Fruit fly (Drosophila melanogaster) whole organism, embryonic: ENCODE measurements around the gene asun.

Source experiments
- Atf-2 ChIP-seq: fragments of 200-800 bp; sonication (Bioruptor generic); optimal IDR thresholded peaks from 2 replicates; lab custom pipeline; 2016; ENCODE audit warnings: missing biosample characterization, missing genetic modification characterization
- Bgb ChIP-seq: fragments of 200-800 bp; sonication (Bioruptor generic); IDR thresholded peaks from 2 replicates; pipeline ENCODE4 v1.3.6; 2022; ENCODE audit warnings: missing biosample characterization, missing genetic modification characterization; ENCODE audit not compliant: partially characterized antibody
- CG10274 ChIP-seq: fragments of 200-800 bp; sonication (Bioruptor generic); optimal IDR thresholded peaks from 3 replicates; lab custom pipeline; 2017; ENCODE audit warnings: missing biosample characterization, mild to moderate bottlenecking, missing genetic modification characterization
- CG11560 ChIP-seq: fragments of 200-800 bp; sonication (Bioruptor generic); IDR thresholded peaks from 3 replicates; pipeline ENCODE4 v1.3.6; 2022; ENCODE audit warnings: missing biosample characterization, missing genetic modification characterization
- CG12299 ChIP-seq: fragments of 200-800 bp; sonication (Bioruptor generic); optimal IDR thresholded peaks from 2 replicates; lab custom pipeline; 2018; ENCODE audit warnings: missing biosample characterization, mild to moderate bottlenecking, missing genetic modification characterization
- CG13624 ChIP-seq: fragments of 200-800 bp; sonication (Bioruptor generic); optimal IDR thresholded peaks from 2 replicates; lab custom pipeline; 2016; ENCODE audit warnings: missing biosample characterization, missing genetic modification characterization
- CG14014 ChIP-seq: fragments of 200-800 bp; sonication (Bioruptor generic); IDR thresholded peaks from 2 replicates; pipeline ENCODE4 v1.3.6; 2022; ENCODE audit warnings: missing biosample characterization, missing genetic modification characterization
- CG15601 ChIP-seq: fragments of 200-800 bp; sonication (Bioruptor generic); optimal IDR thresholded peaks from 3 replicates; lab custom pipeline; 2019; ENCODE audit warnings: missing biosample characterization, mild to moderate bottlenecking, missing genetic modification characterization, moderate library complexity
- CG18011 ChIP-seq: fragments of 200-800 bp; sonication (Bioruptor generic); optimal IDR thresholded peaks from 2 replicates; lab custom pipeline; 2017; ENCODE audit warnings: missing biosample characterization, missing genetic modification characterization, mild to moderate bottlenecking, moderate library complexity, missing genotype
- CG1832 ChIP-seq: fragments of 200-800 bp; sonication (Bioruptor generic); optimal IDR thresholded peaks from 2 replicates; lab custom pipeline; 2017; ENCODE audit warnings: missing biosample characterization, mild to moderate bottlenecking, missing genetic modification characterization, inconsistent platforms
- CG2129 ChIP-seq: fragments of 200-800 bp; sonication (Bioruptor generic); IDR thresholded peaks from 2 replicates; pipeline ENCODE4 v1.3.6; 2022; ENCODE audit warnings: missing biosample characterization, missing genetic modification characterization; ENCODE audit not compliant: partially characterized antibody
- CG2712 ChIP-seq: fragments of 200-800 bp; optimal IDR thresholded peaks from 3 replicates; lab custom pipeline; 2019; ENCODE audit warnings: missing biosample characterization, mild to moderate bottlenecking, missing genetic modification characterization, moderate library complexity
- CG2889 ChIP-seq: fragments of 200-800 bp; sonication (Bioruptor generic); IDR thresholded peaks from 3 replicates; pipeline ENCODE4 v1.3.6; 2022; ENCODE audit warnings: missing biosample characterization, missing genetic modification characterization
- CG3281 ChIP-seq: fragments of 200-800 bp; sonication (Bioruptor generic); optimal IDR thresholded peaks from 3 replicates; lab custom pipeline; 2017; ENCODE audit warnings: missing biosample characterization, mild to moderate bottlenecking, missing genetic modification characterization
- CG34422 ChIP-seq: fragments of 200-800 bp; sonication (Bioruptor generic); IDR thresholded peaks from 3 replicates; pipeline ENCODE4 v1.3.6; 2022; ENCODE audit warnings: missing biosample characterization, missing genetic modification characterization
- CG43689 ChIP-seq: fragments of 200-800 bp; sonication (Bioruptor generic); IDR thresholded peaks from 2 replicates; pipeline ENCODE4 v1.3.6; 2022; ENCODE audit warnings: missing biosample characterization, missing genetic modification characterization
- CG4404 ChIP-seq: fragments of 200-800 bp; sonication (Bioruptor generic); IDR thresholded peaks from 2 replicates; pipeline ENCODE4 v1.3.6; 2022; ENCODE audit warnings: missing biosample characterization, missing genetic modification characterization
- CG6689 ChIP-seq: fragments of 200-800 bp; sonication (Bioruptor generic); IDR thresholded peaks from 2 replicates; pipeline ENCODE4 v1.3.6; 2022; ENCODE audit warnings: missing biosample characterization, missing genetic modification characterization
- CG7357 ChIP-seq: fragments of 200-800 bp; sonication (Bioruptor generic); IDR thresholded peaks from 3 replicates; pipeline ENCODE4 v1.3.6; 2022; ENCODE audit warnings: missing biosample characterization, missing genetic modification characterization
- CG7556 ChIP-seq: fragments of 200-800 bp; sonication (Bioruptor generic); optimal IDR thresholded peaks from 2 replicates; lab custom pipeline; 2017; ENCODE audit warnings: missing biosample characterization, mild to moderate bottlenecking, missing genetic modification characterization
- CoRest ChIP-seq: fragments of 200-800 bp; sonication (Bioruptor generic); optimal IDR thresholded peaks from 3 replicates; lab custom pipeline; 2018; ENCODE audit warnings: missing biosample characterization, mild to moderate bottlenecking, missing genetic modification characterization, moderate library complexity
- D ChIP-seq, 2 experiments: fragments of 200-800 bp in 1 of 2; fragments of >200 bp in 1 of 2; sonication (Bioruptor generic) in 1 of 2; optimal IDR thresholded peaks; 2 replicates in 1 of 2; 3 replicates in 1 of 2; lab custom pipeline; 2017; ENCODE audit warnings: mild to moderate bottlenecking in 1 of 2, missing biosample characterization in 1 of 2, missing genetic modification characterization in 1 of 2, missing genetic modification reagents in 1 of 2
- Deaf1 ChIP-seq: fragments of 200-800 bp; optimal IDR thresholded peaks from 3 replicates; lab custom pipeline; 2019; ENCODE audit warnings: missing biosample characterization, mild to moderate bottlenecking, missing genetic modification characterization, moderate library complexity
- Dll ChIP-seq: fragments of 200-800 bp; sonication (Bioruptor generic); IDR thresholded peaks from 4 replicates; pipeline ENCODE4 v1.3.6; 2022; ENCODE audit warnings: missing biosample characterization, missing genetic modification characterization; ENCODE audit not compliant: partially characterized antibody
- Ets65A ChIP-seq: fragments of 200-800 bp; sonication (Bioruptor generic); peaks from one replicate; lab custom pipeline; 2016; ENCODE audit warnings: missing biosample characterization, missing genetic modification characterization
- Ets97D ChIP-seq: fragments of 200-800 bp; sonication (Bioruptor generic); optimal IDR thresholded peaks from 3 replicates; lab custom pipeline; 2016; ENCODE audit warnings: missing biosample characterization, missing genetic modification characterization
- H2.0 ChIP-seq: fragments of 200-800 bp; sonication (Bioruptor generic); IDR thresholded peaks from 2 replicates; pipeline ENCODE4 v1.3.6; 2022; ENCODE audit warnings: missing biosample characterization, missing genetic modification characterization
- Hr3 ChIP-seq: fragments of 200-800 bp; sonication (Bioruptor generic); optimal IDR thresholded peaks from 3 replicates; lab custom pipeline; 2016; ENCODE audit warnings: missing biosample characterization, missing genetic modification characterization
- Kr ChIP-seq: fragments of 200-800 bp; sonication (Bioruptor generic); optimal IDR thresholded peaks from 2 replicates; lab custom pipeline; 2017; ENCODE audit warnings: missing biosample characterization, mild to moderate bottlenecking, missing genetic modification characterization
- MBD-R2 ChIP-seq: fragments of 200-800 bp; sonication (Bioruptor generic); IDR thresholded peaks from 2 replicates; pipeline ENCODE4 v1.3.6; 2022; ENCODE audit warnings: missing biosample characterization, missing genetic modification characterization
- Ravus ChIP-seq: fragments of 200-800 bp; sonication (Bioruptor generic); IDR thresholded peaks from 2 replicates; pipeline ENCODE4 v1.3.6; 2022; ENCODE audit warnings: missing biosample characterization, missing genetic modification characterization
- Sry-β ChIP-seq: fragments of 200-800 bp; sonication (Bioruptor generic); optimal IDR thresholded peaks from 2 replicates; lab custom pipeline; 2018; ENCODE audit warnings: missing biosample characterization, mild to moderate bottlenecking, missing genetic modification characterization, moderate library complexity
- amos ChIP-seq: fragments of 200-800 bp; sonication (Bioruptor generic); IDR thresholded peaks from 2 replicates; pipeline ENCODE4 v1.3.6; 2022; ENCODE audit warnings: missing biosample characterization, missing genetic modification characterization; ENCODE audit not compliant: partially characterized antibody
- btn ChIP-seq: fragments of 200-800 bp; sonication (Bioruptor generic); optimal IDR thresholded peaks from 2 replicates; lab custom pipeline; 2016; ENCODE audit warnings: missing biosample characterization, missing genetic modification characterization
- chinmo ChIP-seq: fragments of 200-800 bp; sonication (Bioruptor generic); IDR thresholded peaks from 4 replicates; pipeline ENCODE4 v1.3.6; 2022; ENCODE audit warnings: missing biosample characterization, missing genetic modification characterization; ENCODE audit not compliant: partially characterized antibody
- dm ChIP-seq: fragments of 200-800 bp; sonication (Bioruptor generic); optimal IDR thresholded peaks from 3 replicates; lab custom pipeline; 2016; ENCODE audit warnings: missing biosample characterization, missing genetic modification characterization
- ems ChIP-seq: fragments of 200-800 bp; sonication (Bioruptor generic); optimal IDR thresholded peaks from 3 replicates; lab custom pipeline; 2016; ENCODE audit warnings: missing biosample characterization, missing genetic modification characterization
- eve ChIP-seq, 2 experiments: fragments of >200 bp; optimal IDR thresholded peaks; 2 replicates each; lab custom pipeline; 2017; ENCODE audit warnings: missing biosample characterization in 2 of 2, missing genetic modification characterization in 2 of 2
- hth ChIP-seq: fragments of >200 bp; optimal IDR thresholded peaks from 2 replicates; lab custom pipeline; 2017; ENCODE audit warnings: inconsistent platforms
- jumu ChIP-seq: fragments of 200-800 bp; sonication (Bioruptor generic); optimal IDR thresholded peaks from 3 replicates; lab custom pipeline; 2016; ENCODE audit warnings: missing biosample characterization, missing genetic modification characterization
- luna ChIP-seq: fragments of 200-800 bp; sonication (Bioruptor generic); optimal IDR thresholded peaks from 2 replicates; lab custom pipeline; 2016; ENCODE audit warnings: missing biosample characterization, missing genetic modification characterization
- oc ChIP-seq: fragments of 200-800 bp; sonication (Bioruptor generic); optimal IDR thresholded peaks from 2 replicates; lab custom pipeline; 2018; ENCODE audit warnings: missing biosample characterization, mild to moderate bottlenecking, missing genetic modification characterization, moderate library complexity
- onecut ChIP-seq: fragments of 200-800 bp; sonication (Bioruptor generic); IDR thresholded peaks from 2 replicates; pipeline ENCODE4 v1.3.6; 2022; ENCODE audit warnings: missing biosample characterization, missing genetic modification characterization
- org-1 ChIP-seq: fragments of 200-800 bp; sonication (Bioruptor generic); optimal IDR thresholded peaks from 2 replicates; lab custom pipeline; 2017; ENCODE audit warnings: missing biosample characterization, missing genetic modification characterization
- prd ChIP-seq, 3 experiments: fragments of >200 bp in 2 of 3; fragments of 200-800 bp in 1 of 3; sonication (Bioruptor generic) in 1 of 3; optimal IDR thresholded peaks in 2 of 3; IDR thresholded peaks in 1 of 3; 2 replicates in 2 of 3; 3 replicates in 1 of 3; pipeline versions ENCODE4 v1.3.6 to Lab custom; 2017 to 2022; ENCODE audit warnings: missing biosample characterization in 1 of 3, missing genetic modification characterization in 1 of 3
- slp2 ChIP-seq: fragments of 200-800 bp; sonication (Bioruptor generic); optimal IDR thresholded peaks from 2 replicates; lab custom pipeline; 2016; ENCODE audit warnings: missing biosample characterization, missing genetic modification characterization
- tll ChIP-seq, 2 experiments: fragments of 200-800 bp in 1 of 2; fragments of >200 bp in 1 of 2; sonication (Bioruptor generic) in 1 of 2; optimal IDR thresholded peaks; 2 replicates each; lab custom pipeline; 2017 to 2019; ENCODE audit warnings: missing biosample characterization in 2 of 2, missing genetic modification characterization in 2 of 2, mild to moderate bottlenecking in 1 of 2, moderate library complexity in 1 of 2
- toy ChIP-seq: fragments of 200-800 bp; sonication (Bioruptor generic); IDR thresholded peaks from 2 replicates; pipeline ENCODE4 v1.3.6; 2022; ENCODE audit warnings: missing biosample characterization, missing genetic modification characterization
- usp ChIP-seq: fragments of >200 bp; optimal IDR thresholded peaks from 2 replicates; lab custom pipeline; 2017; ENCODE audit warnings: missing biosample characterization, missing genetic modification characterization

The asun gene

DNA sequence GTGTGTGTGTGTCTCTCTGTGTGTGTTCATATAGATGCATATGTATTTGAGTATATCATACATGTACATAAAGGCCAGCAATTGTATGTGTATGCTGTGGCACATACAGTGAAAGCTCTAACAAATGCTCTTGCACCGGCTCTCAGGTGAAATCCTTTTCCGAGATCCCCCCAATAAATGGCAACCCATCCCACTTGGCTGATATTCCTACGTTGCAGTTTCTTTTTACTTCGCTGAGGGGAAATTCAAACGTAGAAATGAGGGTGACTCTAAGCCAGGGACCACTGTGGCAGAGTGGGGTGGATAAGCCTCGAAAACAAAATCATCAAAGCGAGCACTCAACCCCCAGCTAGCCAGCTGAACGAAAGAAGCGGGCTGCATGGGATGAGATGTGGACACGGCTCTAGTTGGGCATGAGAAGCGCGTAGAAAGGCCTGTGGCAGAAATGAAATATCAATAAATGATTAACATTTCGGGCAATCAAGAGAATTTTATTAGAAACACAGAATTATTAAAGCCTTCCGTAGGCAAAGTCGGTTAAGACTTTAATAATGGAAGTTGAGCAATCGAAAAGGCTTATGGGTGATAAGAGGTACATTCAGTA is 41.7 kb upstream of the asun start (continued):
- TF ChIP-seq CG18011 (GFP tag; lab: Kevin White, UChicago): peak; percentile 89
- TF ChIP-seq CG12299 (tag; lab: Kevin White, UChicago): peak; percentile 99
- TF ChIP-seq H2.0 (GFP tag; lab: Robert Waterston, UW): peak; percentile 100
- TF ChIP-seq MBD-R2 (GFP tag; lab: Robert Waterston, UW): peak; percentile 99
- TF ChIP-seq CG15601 (tag; lab: Kevin White, UChicago): peak; percentile 98
- peak; percentile 99 for TF ChIP-seq dm (GFP tag; lab: Kevin White, UChicago)
- peak; percentile 97 for TF ChIP-seq CG3281 (GFP tag; lab: Kevin White, UChicago)
- no peak for TF ChIP-seq tll (GFP tag; optimal IDR thresholded peaks at IDR 0.05; lab: Kevin White, UChicago)
- TF ChIP-seq org-1 (GFP tag; lab: Kevin White, UChicago): peak; percentile 99
- peak; percentile 98 for TF ChIP-seq CG7357 (GFP tag; lab: Robert Waterston, UW)
- TF ChIP-seq prd (optimal IDR thresholded peaks at IDR 0.05; lab: Kevin White, UChicago): no peak
- TF ChIP-seq prd (GFP tag; IDR thresholded peaks at IDR 0.05; lab: Robert Waterston, UW): peak; percentile 100
- peak; percentile 100 for TF ChIP-seq jumu (GFP tag; lab: Kevin White, UChicago)
- TF ChIP-seq btn (GFP tag; lab: Kevin White, UChicago): peak; percentile 100
- peak; percentile 99 for TF ChIP-seq Atf-2 (GFP tag; lab: Kevin White, UChicago)
- peak; percentile 99 for TF ChIP-seq CG6689 (GFP tag; lab: Robert Waterston, UW)
- TF ChIP-seq Bgb: peak; percentile 60
- peak; percentile 99 for TF ChIP-seq CG13624 (GFP tag; lab: Kevin White, UChicago)
- TF ChIP-seq oc: peak; percentile 100
- TF ChIP-seq usp (GFP tag; lab: Kevin White, UChicago): no peak
- no peak for TF ChIP-seq amos
- 0 out of 4 replicates have a peak, but pooled peaks have one; percentile 36 for TF ChIP-seq Dll (GFP tag; lab: Robert Waterston, UW)
- peak; percentile 100 for TF ChIP-seq ems (GFP tag; lab: Kevin White, UChicago)
- TF ChIP-seq Ets65A (GFP tag; lab: Kevin White, UChicago): peak; percentile 100
- TF ChIP-seq Ets97D: peak; percentile 95
- TF ChIP-seq CG11560 (tag; lab: Robert Waterston, UW): peak; percentile 95
- TF ChIP-seq CG2712 (tag; lab: Kevin White, UChicago): peak; percentile 99
- peak; percentile 95 for TF ChIP-seq CG10274 (GFP tag; lab: Kevin White, UChicago)
- TF ChIP-seq Deaf1 (tag; lab: Kevin White, UChicago): peak; percentile 90
- peak; percentile 100 for TF ChIP-seq CG14014 (GFP tag; lab: Robert Waterston, UW)
- no peak for TF ChIP-seq hth (lab: Kevin White, UChicago)
- TF ChIP-seq slp2 (GFP tag; lab: Kevin White, UChicago): peak; percentile 99
- peak; percentile 98 for TF ChIP-seq luna
- TF ChIP-seq CG34422 (GFP tag; lab: Robert Waterston, UW): peak; percentile 100
- TF ChIP-seq chinmo (GFP tag; lab: Robert Waterston, UW): peak; percentile 85; the same call in 3 of the 4 replicates
- TF ChIP-seq Sry-β (GFP tag; lab: Kevin White, UChicago): peak; percentile 78
- peak; percentile 61 for TF ChIP-seq Kr (GFP tag; lab: Kevin White, UChicago)
- TF ChIP-seq CG43689 (GFP tag; lab: Robert Waterston, UW): peak; percentile 99
- peak; percentile 99 for TF ChIP-seq onecut (GFP tag; lab: Robert Waterston, UW)
- TF ChIP-seq eve (GFP tag; optimal IDR thresholded peaks at IDR 0.05; lab: Kevin White, UChicago): peak in 1 of 2 experiments; percentile 99
- TF ChIP-seq CG7556 (GFP tag; lab: Kevin White, UChicago): peak; percentile 87
- TF ChIP-seq CG4404 (GFP tag; lab: Robert Waterston, UW): peak; percentile 99
- peak; percentile 99 for TF ChIP-seq Ravus (GFP tag; lab: Robert Waterston, UW)
- TF ChIP-seq CG2889: peak; percentile 99
- peak; percentile 69 for TF ChIP-seq CG1832 (GFP tag; lab: Kevin White, UChicago)
- peak; percentile 98 for TF ChIP-seq Hr3
- TF ChIP-seq toy (GFP tag; lab: Robert Waterston, UW): peak; percentile 99
- no peak for TF ChIP-seq D (optimal IDR thresholded peaks at IDR 0.05; lab: Kevin White, UChicago)
- peak; percentile 99 for TF ChIP-seq D (GFP tag; optimal IDR thresholded peaks at IDR 0.05; lab: Kevin White, UChicago)
- peak; percentile 98 for TF ChIP-seq CoRest
- no peak for TF ChIP-seq CG2129 (GFP tag; lab: Robert Waterston, UW)
